Worm (Caenorhabditis elegans) whole organism, L4 larva: Measurements from ENCODE around the gene pipp-4P.

Experiments used
- F26F4.8 ChIP-seq: fragments of 200-800 bp; sonication (Bioruptor generic); conservative IDR thresholded peaks from 2 replicates; pipeline ENCODE4 v1.3.6; 2022; ENCODE audit warnings: missing genetic modification characterization, missing compliant biosample characterization
- F49E8.2 ChIP-seq: sonication (generic microtip); optimal IDR thresholded peaks from 2 replicates; lab custom pipeline; 2016; ENCODE audit warnings: missing compliant biosample characterization, mild to moderate bottlenecking, missing genetic modification characterization, borderline replicate concordance
- aly-2 ChIP-seq: sonication (generic microtip); optimal IDR thresholded peaks from 2 replicates; lab custom pipeline; 2018; ENCODE audit warnings: missing biosample characterization, missing genetic modification characterization
- ama-1 ChIP-seq: fragments of 150-350 bp; optimal IDR thresholded peaks from 2 replicates; lab custom pipeline; 2014; ENCODE audit warnings: inconsistent platforms, mixed read lengths
- arid-1 ChIP-seq: fragments of 200-800 bp; sonication (Bioruptor generic); conservative IDR thresholded peaks from 2 replicates; pipeline ENCODE4 v1.3.6; 2022; ENCODE audit warnings: missing genetic modification reagents, missing genetic modification characterization, missing compliant biosample characterization
- ceh-20 ChIP-seq: fragments of 200-800 bp; sonication (Bioruptor generic); IDR thresholded peaks from 2 replicates; pipeline ENCODE4 v1.3.6; 2022; ENCODE audit warnings: missing genetic modification reagents, missing genetic modification characterization, missing compliant biosample characterization
- ces-1 ChIP-seq: fragments of 150-350 bp; sonication (generic microtip); optimal IDR thresholded peaks from 4 replicates; lab custom pipeline; 2014; ENCODE audit warnings: missing biosample characterization, missing genetic modification reagents, missing genetic modification characterization
- daf-16 ChIP-seq, 3 experiments: sonication (generic microtip); optimal IDR thresholded peaks; 2 replicates each; lab custom pipeline; 2016 to 2017; ENCODE audit warnings: missing genetic modification characterization in 3 of 3, missing genetic modification reagents in 3 of 3, mild to moderate bottlenecking in 2 of 3, missing compliant biosample characterization in 2 of 3, missing biosample characterization in 1 of 3, moderate library complexity in 1 of 3
- dmd-9 ChIP-seq: fragments of 200-800 bp; sonication (Bioruptor generic); IDR thresholded peaks from 2 replicates; pipeline ENCODE4 v1.3.6; 2022; ENCODE audit warnings: missing genetic modification reagents, missing genetic modification characterization, missing compliant biosample characterization
- egl-43 ChIP-seq: fragments of 200-800 bp; sonication (Bioruptor generic); IDR thresholded peaks from 2 replicates; pipeline ENCODE4 v1.3.6; 2022; ENCODE audit warnings: missing genetic modification reagents, missing genetic modification characterization, missing compliant biosample characterization
- fkh-10 ChIP-seq: fragments of 150-350 bp; optimal IDR thresholded peaks from 2 replicates; lab custom pipeline; 2014; ENCODE audit warnings: missing biosample characterization, missing genetic modification reagents, missing genetic modification characterization
- fos-1 ChIP-seq: fragments of 150-350 bp; optimal IDR thresholded peaks from 2 replicates; lab custom pipeline; 2014; ENCODE audit warnings: missing biosample characterization, missing genetic modification characterization
- hlh-11 ChIP-seq: fragments of 200-800 bp; sonication (Bioruptor generic); optimal IDR thresholded peaks from 2 replicates; lab custom pipeline; 2018; ENCODE audit warnings: mild to moderate bottlenecking, missing genetic modification characterization, missing compliant biosample characterization
- hlh-30 ChIP-seq: sonication (generic microtip); optimal IDR thresholded peaks from 2 replicates; lab custom pipeline; 2017; ENCODE audit warnings: antibody characterized with exemption, mild to moderate bottlenecking, missing genetic modification characterization, missing compliant biosample characterization; ENCODE audit not compliant: insufficient read depth
- hmg-1.1 ChIP-seq: fragments of 200-800 bp; sonication (Bioruptor generic); IDR thresholded peaks from 2 replicates; pipeline ENCODE4 v1.3.6; 2022; ENCODE audit warnings: missing genetic modification reagents, missing genetic modification characterization, missing compliant biosample characterization
- lim-7 ChIP-seq: fragments of 200-800 bp; sonication (Bioruptor generic); IDR thresholded peaks from 2 replicates; pipeline ENCODE4 v1.3.6; 2022; ENCODE audit warnings: missing genetic modification characterization, missing compliant biosample characterization
- lin-1 ChIP-seq: fragments of 200-800 bp; sonication (Bioruptor generic); IDR thresholded peaks from 2 replicates; pipeline ENCODE4 v1.3.6; 2022; ENCODE audit warnings: missing genetic modification reagents, missing genetic modification characterization, missing compliant biosample characterization
- lir-3 ChIP-seq: sonication (generic microtip); optimal IDR thresholded peaks from 2 replicates; lab custom pipeline; 2016; ENCODE audit warnings: mild to moderate bottlenecking, missing genetic modification characterization, missing compliant biosample characterization
- lsy-2 ChIP-seq, 2 experiments: fragments of 150-350 bp in 1 of 2; sonication (generic microtip) in 1 of 2; optimal IDR thresholded peaks; 2 replicates each; lab custom pipeline; 2014 to 2017; ENCODE audit warnings: missing biosample characterization in 2 of 2, missing genetic modification characterization in 2 of 2
- madf-5 ChIP-seq, 2 experiments: fragments of 200-800 bp; sonication (Bioruptor generic); IDR thresholded peaks; 2 replicates each; pipeline ENCODE4 v1.3.6; 2022; ENCODE audit warnings: missing compliant biosample characterization in 2 of 2, missing genetic modification characterization in 2 of 2
- madf-9 ChIP-seq: fragments of 200-800 bp; sonication (Bioruptor generic); conservative IDR thresholded peaks from 2 replicates; pipeline ENCODE4 v1.3.6; 2022; ENCODE audit warnings: missing genetic modification reagents, missing genetic modification characterization, missing compliant biosample characterization
- mdl-1 ChIP-seq, 2 experiments: fragments of 150-350 bp in 1 of 2; sonication (generic microtip) in 1 of 2; optimal IDR thresholded peaks; 2 replicates each; lab custom pipeline; 2014 to 2017; ENCODE audit warnings: missing biosample characterization in 2 of 2, missing genetic modification characterization in 2 of 2
- mep-1 ChIP-seq: fragments of 150-350 bp; sonication (generic microtip); optimal IDR thresholded peaks from 3 replicates; lab custom pipeline; 2014; ENCODE audit warnings: missing biosample characterization, missing genetic modification characterization
- mes-2 ChIP-seq: sonication (generic microtip); optimal IDR thresholded peaks from 2 replicates; lab custom pipeline; 2016; ENCODE audit warnings: missing genotype, mild to moderate bottlenecking, missing genetic modification characterization, missing compliant biosample characterization; ENCODE audit not compliant: poor library complexity, severe bottlenecking
- mxl-2 ChIP-seq: fragments of 200-800 bp; sonication (Bioruptor generic); conservative IDR thresholded peaks from 2 replicates; pipeline ENCODE4 v1.3.6; 2022; ENCODE audit warnings: missing genetic modification reagents, missing genetic modification characterization, missing compliant biosample characterization
- mxl-3 ChIP-seq: fragments of 200-800 bp; sonication (Bioruptor generic); optimal IDR thresholded peaks from 2 replicates; lab custom pipeline; 2018; ENCODE audit warnings: mild to moderate bottlenecking, missing genetic modification characterization, missing compliant biosample characterization
- nhr-10 ChIP-seq: fragments of 150-350 bp; optimal IDR thresholded peaks from 2 replicates; lab custom pipeline; 2014; ENCODE audit warnings: missing biosample characterization, missing genetic modification characterization
- nhr-25 ChIP-seq: sonication (generic microtip); optimal IDR thresholded peaks from 2 replicates; lab custom pipeline; 2017; ENCODE audit warnings: missing genetic modification characterization, mild to moderate bottlenecking, missing compliant biosample characterization, antibody characterized with exemption, moderate library complexity, borderline replicate concordance; ENCODE audit not compliant: insufficient read depth
- nhr-48 ChIP-seq: sonication (generic microtip); optimal IDR thresholded peaks from 2 replicates; lab custom pipeline; 2016; ENCODE audit warnings: mild to moderate bottlenecking, missing genetic modification characterization, missing compliant biosample characterization
- nhr-77 ChIP-seq: fragments of 150-350 bp; optimal IDR thresholded peaks from 2 replicates; lab custom pipeline; 2014; ENCODE audit warnings: missing biosample characterization, missing genetic modification characterization
- pqm-1 ChIP-seq: sonication (generic microtip); optimal IDR thresholded peaks from 2 replicates; lab custom pipeline; 2017; ENCODE audit warnings: missing biosample characterization, missing genetic modification characterization
- set-16 ChIP-seq: fragments of 200-800 bp; sonication (Bioruptor generic); IDR thresholded peaks from 2 replicates; pipeline ENCODE4 v1.3.6; 2022; ENCODE audit warnings: missing genetic modification reagents, missing genetic modification characterization, missing compliant biosample characterization
- skn-1 ChIP-seq: fragments of 150-350 bp; optimal IDR thresholded peaks from 2 replicates; lab custom pipeline; 2014; ENCODE audit warnings: missing biosample characterization, missing genetic modification characterization
- snpc-4 ChIP-seq: fragments of 150-350 bp; optimal IDR thresholded peaks from 2 replicates; lab custom pipeline; 2014; ENCODE audit warnings: missing biosample characterization, missing genetic modification characterization
- spr-1 ChIP-seq: sonication (generic microtip); optimal IDR thresholded peaks from 2 replicates; lab custom pipeline; 2016; ENCODE audit warnings: mild to moderate bottlenecking, missing genetic modification characterization, missing compliant biosample characterization
- tra-1 ChIP-seq: fragments of 200-800 bp; sonication (Bioruptor generic); IDR thresholded peaks from 2 replicates; pipeline ENCODE4 v1.3.6; 2022; ENCODE audit warnings: missing genetic modification reagents, missing genetic modification characterization, missing compliant biosample characterization
- unc-62 ChIP-seq, 3 experiments: fragments of 150-350 bp in 1 of 3; sonication (generic microtip); optimal IDR thresholded peaks in 2 of 3; peaks in 1 of 3; 1 replicate in 1 of 3; 2 replicates in 2 of 3; lab custom pipeline; 2014 to 2017; ENCODE audit warnings: missing biosample characterization in 3 of 3, missing genetic modification characterization in 3 of 3, missing genetic modification reagents in 3 of 3, missing genotype in 1 of 3
- zfp-2 ChIP-seq: sonication (generic microtip); optimal IDR thresholded peaks from 2 replicates; lab custom pipeline; 2016; ENCODE audit warnings: mild to moderate bottlenecking, missing genetic modification characterization, missing compliant biosample characterization
- zip-11 ChIP-seq: fragments of 200-800 bp; sonication (Bioruptor generic); IDR thresholded peaks from 2 replicates; pipeline ENCODE4 v1.3.6; 2022; ENCODE audit warnings: missing genetic modification characterization, missing compliant biosample characterization
- zip-2 ChIP-seq: fragments of 150-350 bp; optimal IDR thresholded peaks from 2 replicates; lab custom pipeline; 2014; ENCODE audit warnings: missing biosample characterization, missing genetic modification characterization

The pipp-4P gene

DNA sequence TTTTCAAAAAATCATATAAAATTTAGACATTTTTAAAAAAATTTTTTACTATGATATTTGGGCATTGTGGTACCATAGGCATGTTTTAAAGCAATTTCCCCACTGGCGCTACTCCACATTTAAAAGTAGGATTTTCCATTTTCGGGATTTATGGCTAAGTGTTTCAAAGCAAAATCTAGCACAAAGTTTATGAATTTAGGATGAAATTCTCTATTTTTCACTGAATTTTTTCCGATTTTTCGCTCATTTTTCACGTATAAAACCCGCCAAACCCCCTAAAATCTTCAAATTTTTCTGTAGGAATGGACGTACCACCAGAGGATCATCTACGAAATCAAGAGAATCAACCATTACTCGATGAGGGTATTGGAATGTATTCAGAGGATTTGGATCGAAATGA, at the start of gene pipp-4P:
Gene pipp-4P, plus strand, starts transcription at position 301 of the 400 bp plus-strand sequence.
- no peak for TF ChIP-seq spr-1 (tag; lab: Kevin White, UChicago)
- TF ChIP-seq mxl-2 (GFP tag; lab: Robert Waterston, UW) = no peak
- TF ChIP-seq aly-2 = no peak
- TF ChIP-seq F26F4.8 (GFP tag; lab: Robert Waterston, UW) = no peak
- no peak for TF ChIP-seq lir-3 (tag; lab: Kevin White, UChicago)
- TF ChIP-seq mes-2 (tag; lab: Kevin White, UChicago) = no peak
- TF ChIP-seq ama-1 = no peak
- no peak for TF ChIP-seq dmd-9 (GFP tag; lab: Robert Waterston, UW)
- TF ChIP-seq zip-2 (tag; lab: Kevin White, UChicago) = no peak
- TF ChIP-seq zfp-2 (tag; lab: Kevin White, UChicago) = no peak
- TF ChIP-seq mxl-3 (GFP tag; lab: Kevin White, UChicago) = no peak

DNA sequence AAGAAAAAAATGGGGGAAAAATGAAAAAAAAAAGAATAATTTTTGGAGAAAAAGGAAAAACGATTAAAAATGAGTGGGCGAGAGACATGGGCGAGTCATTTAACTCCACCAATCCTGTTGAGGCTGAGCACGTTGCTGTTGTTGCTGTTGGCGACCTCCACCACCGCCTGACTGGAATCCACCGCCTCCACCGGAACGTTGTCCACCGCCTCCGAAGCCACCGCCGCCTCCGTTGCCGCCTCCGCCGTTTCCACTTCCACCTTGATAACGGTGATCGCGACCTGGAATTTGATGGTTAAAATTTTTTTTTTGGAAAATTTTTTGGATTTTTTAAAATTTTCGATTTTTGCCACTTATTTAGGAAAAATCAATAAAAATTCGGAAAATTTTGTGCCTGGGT, 48.3 kb upstream of the pipp-4P start:
- 0 out of 2 replicates have a peak, but pooled peaks have one; percentile 7 for TF ChIP-seq egl-43
- no peak for TF ChIP-seq lim-7 (GFP tag; lab: Robert Waterston, UW)
- no peak for TF ChIP-seq skn-1 (tag; lab: Kevin White, UChicago)
- TF ChIP-seq zip-11 (GFP tag; lab: Robert Waterston, UW) = no peak
- TF ChIP-seq set-16 (GFP tag; lab: Robert Waterston, UW) = peak; percentile 85

DNA sequence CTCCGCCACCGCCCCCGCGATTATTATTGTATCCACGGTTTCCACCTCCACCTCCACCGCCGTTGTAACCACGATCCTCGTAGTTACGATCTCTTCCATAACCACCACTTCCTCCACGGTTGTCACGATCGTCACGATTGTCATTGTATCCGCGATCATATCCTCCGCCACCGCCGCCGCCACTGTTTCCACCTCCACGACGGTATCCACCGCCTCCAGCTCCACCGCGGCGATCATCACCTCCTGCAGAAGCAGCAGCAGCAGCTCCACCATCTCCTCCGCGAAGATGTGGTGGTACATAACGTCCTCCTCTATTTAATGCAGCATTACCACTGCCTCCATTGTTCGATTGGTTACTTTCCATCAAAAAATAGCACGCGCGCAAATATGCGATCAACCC, 40.4 kb upstream of the pipp-4P start, which contains the start of gene laf-1:
Gene laf-1, minus strand, starts transcription at position 399 of the 400 bp plus-strand sequence.
- TF ChIP-seq madf-9 (GFP tag; lab: Robert Waterston, UW) (no peak), snpc-4 (tag; lab: Kevin White, UChicago) (no peak), set-16 (GFP tag; lab: Robert Waterston, UW) (peak; percentile 87), unc-62 (GFP tag; optimal IDR thresholded peaks at IDR 0.05 in 1 of 2; lab: Kevin White, UChicago) (peak in 1 of 2 experiments; percentile 50), unc-62 (tag; optimal IDR thresholded peaks at IDR 0.05; lab: Kevin White, UChicago) (no peak), daf-16 (GFP tag; optimal IDR thresholded peaks at IDR 0.05; lab: Kevin White, UChicago) (no peak), daf-16 (tag; optimal IDR thresholded peaks at IDR 0.05; lab: Kevin White, UChicago) (no peak), ceh-20 (GFP tag; lab: Robert Waterston, UW) (no peak), pqm-1 (tag; lab: Kevin White, UChicago) (no peak), mes-2 (tag; lab: Kevin White, UChicago) (no peak), madf-5 (GFP tag; IDR thresholded peaks at IDR 0.05; lab: Robert Waterston, UW) (no peak), aly-2 (no peak), mxl-2 (GFP tag; lab: Robert Waterston, UW) (no peak), mxl-3 (GFP tag; lab: Kevin White, UChicago) (no peak)

DNA sequence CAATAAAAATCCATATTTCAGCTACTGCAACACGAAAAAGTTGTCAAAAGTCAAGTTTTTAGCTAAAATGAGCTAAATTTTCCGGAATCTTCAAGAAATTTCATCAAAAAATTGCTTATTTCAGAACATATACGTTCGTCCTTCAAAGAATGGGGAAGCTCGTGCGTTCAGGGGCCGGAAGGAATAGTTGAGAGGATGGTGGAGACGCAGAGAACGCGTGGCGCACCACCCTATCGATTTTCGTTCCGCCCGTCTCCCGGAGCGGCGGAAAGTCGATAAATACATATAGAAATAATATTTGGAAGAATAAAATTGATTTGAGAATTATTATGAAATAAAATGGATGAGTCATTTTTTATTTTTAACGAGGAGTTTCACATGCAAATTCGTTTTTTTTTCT, 38.8 kb upstream of the pipp-4P start:
- TF ChIP-seq nhr-10 (tag; lab: Kevin White, UChicago) = no peak
- TF ChIP-seq mes-2 (tag; lab: Kevin White, UChicago) = no peak
- TF ChIP-seq hlh-30 (tag; lab: Kevin White, UChicago) = peak; percentile 38
- no peak for TF ChIP-seq nhr-48 (tag; lab: Kevin White, UChicago)
- no peak for TF ChIP-seq ces-1 (GFP tag; lab: Kevin White, UChicago)
- no peak for TF ChIP-seq nhr-25 (tag; lab: Kevin White, UChicago)
- no peak for TF ChIP-seq tra-1 (GFP tag; lab: Robert Waterston, UW)
- TF ChIP-seq mdl-1 (tag; optimal IDR thresholded peaks at IDR 0.05; lab: Kevin White, UChicago) = peak; percentile 5 to 8
- TF ChIP-seq arid-1 (GFP tag; lab: Robert Waterston, UW) = no peak

DNA sequence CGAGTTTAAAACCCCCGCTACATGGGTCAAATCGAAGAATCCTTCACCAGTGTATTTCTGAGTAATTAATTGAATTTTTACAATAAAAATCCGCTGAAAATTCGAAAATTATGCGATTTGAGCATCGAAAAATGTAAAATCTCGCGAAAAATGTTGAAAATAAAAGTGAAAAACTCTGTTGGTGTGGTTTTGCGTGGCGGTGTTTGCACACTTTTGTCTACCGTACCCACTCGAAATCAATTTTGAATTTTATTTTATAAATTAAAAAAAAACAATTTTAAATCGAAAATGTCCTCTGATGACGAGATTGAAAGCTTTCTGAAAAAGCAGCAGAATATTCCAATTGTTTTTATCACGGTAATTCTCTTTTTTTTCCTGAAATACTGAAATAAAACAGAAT, 38.3 kb upstream of the pipp-4P start, which contains the start of gene Y71H2AM.6:
Gene Y71H2AM.6, plus strand, starts transcription at position 264 of the 400 bp plus-strand sequence.
- TF ChIP-seq lin-1 (no peak), hlh-11 (tag; lab: Kevin White, UChicago) (peak; percentile 3), unc-62 (GFP tag; optimal IDR thresholded peaks at IDR 0.05 in 1 of 2; lab: Kevin White, UChicago) (no peak), unc-62 (tag; optimal IDR thresholded peaks at IDR 0.05; lab: Kevin White, UChicago) (no peak), fos-1 (tag; lab: Kevin White, UChicago) (no peak), fkh-10 (GFP tag; lab: Kevin White, UChicago) (peak; percentile 18), spr-1 (tag; lab: Kevin White, UChicago) (no peak), F49E8.2 (tag; lab: Kevin White, UChicago) (no peak), nhr-77 (no peak), mep-1 (tag; lab: Kevin White, UChicago) (peak; percentile 28), ama-1 (no peak), hmg-1.1 (GFP tag; lab: Robert Waterston, UW) (0 out of 2 replicates have a peak, but pooled peaks have one; percentile 27), hlh-30 (tag; lab: Kevin White, UChicago) (no peak), lir-3 (tag; lab: Kevin White, UChicago) (no peak), lsy-2 (tag; optimal IDR thresholded peaks at IDR 0.05; lab: Kevin White, UChicago) (peak; percentile 90 to 99), aly-2 (no peak)
